Fruit fly (Drosophila melanogaster): ENCODE data around the gene CG18301.

DNA sequence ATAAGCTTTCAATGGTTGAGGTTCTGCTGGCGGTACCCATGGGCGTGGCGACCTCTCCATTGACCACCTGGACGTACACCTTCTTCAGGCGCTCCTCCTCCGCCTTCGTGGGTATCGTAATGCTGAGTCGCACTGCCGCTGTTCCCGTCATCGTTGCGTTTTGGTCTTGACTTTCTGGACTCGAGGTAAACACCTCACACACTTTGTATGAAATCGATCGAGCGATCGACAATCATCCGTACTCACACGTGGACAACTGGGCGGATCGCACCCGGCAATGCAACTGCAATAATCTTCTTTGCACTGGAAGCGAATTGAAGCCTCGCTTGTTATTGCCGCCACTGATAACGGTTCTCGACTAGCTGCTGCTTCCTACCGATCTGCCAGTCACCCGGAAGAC lies 21.5 kb upstream of the CG18301 start, which contains the start of gene CG7384:
- TF ChIP-seq Sin3A (optimal IDR thresholded peaks at IDR 0.05) (no peak), psq (optimal IDR thresholded peaks at IDR 0.05) (no peak), insv (optimal IDR thresholded peaks at IDR 0.05) (no peak), h (optimal IDR thresholded peaks at IDR 0.05) (no peak)

Measured in Kc167 (cell line).